Worm (Caenorhabditis elegans) whole organism, mixed stage, embryonic: Measurements from ENCODE around the gene nas-38.

ENCODE experiments used
- M03D4.4 ChIP-seq: sonication (generic microtip); optimal IDR thresholded peaks from 2 replicates; lab custom pipeline; 2017; ENCODE audit warnings: mild to moderate bottlenecking, missing genetic modification characterization, missing compliant biosample characterization
- bed-3 ChIP-seq: fragments of 200-800 bp; sonication (Bioruptor generic); optimal IDR thresholded peaks from 3 replicates; lab custom pipeline; 2018; ENCODE audit warnings: mild to moderate bottlenecking, missing genetic modification characterization, moderate library complexity, missing compliant biosample characterization
- blmp-1 ChIP-seq: fragments of 150-350 bp; optimal IDR thresholded peaks from 2 replicates; lab custom pipeline; 2014; ENCODE audit warnings: missing biosample characterization, missing genetic modification characterization
- ceh-39 ChIP-seq: fragments of 150-350 bp; optimal IDR thresholded peaks from 2 replicates; lab custom pipeline; 2014; ENCODE audit warnings: missing biosample characterization, missing genetic modification characterization
- ceh-43 ChIP-seq: fragments of 200-800 bp; sonication (Bioruptor generic); optimal IDR thresholded peaks from 2 replicates; lab custom pipeline; 2018; ENCODE audit warnings: mild to moderate bottlenecking, missing genetic modification characterization, moderate library complexity, missing compliant biosample characterization
- ceh-83 ChIP-seq: fragments of 200-800 bp; sonication (Bioruptor generic); optimal IDR thresholded peaks from 2 replicates; lab custom pipeline; 2018; ENCODE audit warnings: mild to moderate bottlenecking, missing genetic modification characterization, missing compliant biosample characterization
- ces-1 ChIP-seq: fragments of 150-350 bp; optimal IDR thresholded peaks from 2 replicates; lab custom pipeline; 2014; ENCODE audit warnings: missing biosample characterization, missing genetic modification reagents, missing genetic modification characterization
- cnd-1 ChIP-seq: fragments of 200-800 bp; sonication (Bioruptor generic); optimal IDR thresholded peaks from 2 replicates; lab custom pipeline; 2018; ENCODE audit warnings: mild to moderate bottlenecking, missing genetic modification characterization, missing compliant biosample characterization
- drap-1 ChIP-seq: fragments of 200-800 bp; sonication (Bioruptor generic); optimal IDR thresholded peaks from 3 replicates; lab custom pipeline; 2018; ENCODE audit warnings: mild to moderate bottlenecking, missing genetic modification characterization, missing compliant biosample characterization
- elt-1 ChIP-seq: sonication (generic microtip); optimal IDR thresholded peaks from 2 replicates; lab custom pipeline; 2017; ENCODE audit warnings: missing genetic modification characterization, mild to moderate bottlenecking, missing compliant biosample characterization, antibody characterized with exemption, moderate library complexity, borderline replicate concordance; ENCODE audit not compliant: insufficient read depth
- elt-3 ChIP-seq: fragments of 150-350 bp; optimal IDR thresholded peaks from 2 replicates; lab custom pipeline; 2014; ENCODE audit warnings: missing biosample characterization, missing genetic modification characterization
- flh-1 ChIP-seq: fragments of 200-800 bp; sonication (Bioruptor generic); optimal IDR thresholded peaks from 2 replicates; lab custom pipeline; 2018; ENCODE audit warnings: mild to moderate bottlenecking, missing genetic modification characterization, moderate library complexity, missing compliant biosample characterization
- ham-2 ChIP-seq: fragments of 200-800 bp; sonication (Bioruptor generic); optimal IDR thresholded peaks from 2 replicates; lab custom pipeline; 2018; ENCODE audit warnings: mild to moderate bottlenecking, missing genetic modification characterization, missing compliant biosample characterization
- hlh-1 ChIP-seq: fragments of 150-350 bp; optimal IDR thresholded peaks from 2 replicates; lab custom pipeline; 2014; ENCODE audit warnings: missing biosample characterization, missing genetic modification reagents, missing genetic modification characterization
- lin-13 ChIP-seq: fragments of 150-350 bp; optimal IDR thresholded peaks from 2 replicates; lab custom pipeline; 2014; ENCODE audit warnings: missing biosample characterization, missing genetic modification characterization
- lin-32 ChIP-seq: fragments of 200-800 bp; sonication (Bioruptor generic); optimal IDR thresholded peaks from 2 replicates; lab custom pipeline; 2018; ENCODE audit warnings: mild to moderate bottlenecking, missing genetic modification characterization, missing compliant biosample characterization
- lsy-2 ChIP-seq: fragments of 150-350 bp; optimal IDR thresholded peaks from 2 replicates; lab custom pipeline; 2014; ENCODE audit warnings: missing biosample characterization, missing genetic modification characterization
- mab-5 ChIP-seq: fragments of 150-350 bp; optimal IDR thresholded peaks from 2 replicates; lab custom pipeline; 2014; ENCODE audit warnings: missing biosample characterization, missing genetic modification characterization
- mep-1 ChIP-seq: fragments of 150-350 bp; optimal IDR thresholded peaks from 2 replicates; lab custom pipeline; 2017; ENCODE audit warnings: missing biosample characterization, missing genetic modification reagents, missing genetic modification characterization, inconsistent platforms
- nhr-12 ChIP-seq: fragments of 150-350 bp; optimal IDR thresholded peaks from 2 replicates; lab custom pipeline; 2014; ENCODE audit warnings: missing biosample characterization, missing genetic modification characterization
- nhr-2 ChIP-seq: fragments of 150-350 bp; optimal IDR thresholded peaks from 2 replicates; lab custom pipeline; 2014; ENCODE audit warnings: missing biosample characterization, missing genetic modification characterization
- nhr-28 ChIP-seq: fragments of 150-350 bp; optimal IDR thresholded peaks from 2 replicates; lab custom pipeline; 2014; ENCODE audit warnings: missing biosample characterization, missing genetic modification characterization
- nhr-76 ChIP-seq: sonication (generic microtip); optimal IDR thresholded peaks from 2 replicates; lab custom pipeline; 2017; ENCODE audit warnings: missing biosample characterization, missing genetic modification characterization
- pha-4 ChIP-seq: fragments of 150-350 bp; optimal IDR thresholded peaks from 2 replicates; lab custom pipeline; 2018; ENCODE audit warnings: missing biosample characterization, missing genetic modification reagents, missing genetic modification characterization
- sem-2 ChIP-seq: fragments of 200-800 bp; sonication (Bioruptor generic); optimal IDR thresholded peaks from 2 replicates; lab custom pipeline; 2018; ENCODE audit warnings: mild to moderate bottlenecking, missing genetic modification characterization, missing compliant biosample characterization
- snpc-4 ChIP-seq: fragments of 150-350 bp; optimal IDR thresholded peaks from 2 replicates; lab custom pipeline; 2014; ENCODE audit warnings: missing biosample characterization, missing genetic modification characterization
- sptf-1 ChIP-seq: sonication (generic microtip); optimal IDR thresholded peaks from 2 replicates; lab custom pipeline; 2017; ENCODE audit warnings: mild to moderate bottlenecking, missing genetic modification characterization, moderate library complexity, missing compliant biosample characterization
- tbx-8 ChIP-seq: fragments of 200-800 bp; sonication (Bioruptor generic); optimal IDR thresholded peaks from 2 replicates; lab custom pipeline; 2018; ENCODE audit warnings: mild to moderate bottlenecking, missing genetic modification characterization, moderate library complexity, missing compliant biosample characterization
- unc-120 ChIP-seq: sonication (generic microtip); optimal IDR thresholded peaks from 2 replicates; lab custom pipeline; 2017; ENCODE audit warnings: missing genetic modification characterization, missing compliant biosample characterization; ENCODE audit not compliant: poor library complexity, severe bottlenecking
- unc-39 ChIP-seq: fragments of 150-350 bp; optimal IDR thresholded peaks from 2 replicates; lab custom pipeline; 2014; ENCODE audit warnings: missing biosample characterization, missing genetic modification characterization
- zip-8 ChIP-seq: fragments of 150-350 bp; optimal IDR thresholded peaks from 2 replicates; lab custom pipeline; 2014; ENCODE audit warnings: missing biosample characterization, missing genetic modification characterization
- ztf-11 ChIP-seq: fragments of 150-350 bp; optimal IDR thresholded peaks from 2 replicates; lab custom pipeline; 2014; ENCODE audit warnings: missing biosample characterization, missing genetic modification characterization

nas-38 gene

ce11 chrX:528761-529160, 29.2 kb upstream of the nas-38 start:
- no peak for TF ChIP-seq bed-3 (GFP tag; lab: Kevin White, UChicago)
- TF ChIP-seq zip-8 (tag; lab: Kevin White, UChicago) = no peak
- no peak for TF ChIP-seq M03D4.4
- no peak for TF ChIP-seq tbx-8 (GFP tag; lab: Kevin White, UChicago)
- TF ChIP-seq nhr-2 (tag; lab: Kevin White, UChicago) = no peak
- TF ChIP-seq lin-32 (GFP tag; lab: Kevin White, UChicago) = no peak
- TF ChIP-seq ceh-39 (tag; lab: Kevin White, UChicago) = no peak
- TF ChIP-seq drap-1 (GFP tag; lab: Kevin White, UChicago) = no peak
- no peak for TF ChIP-seq cnd-1
- TF ChIP-seq lsy-2 = no peak
- TF ChIP-seq nhr-12 (tag; lab: Kevin White, UChicago) = no peak
- no peak for TF ChIP-seq ceh-43 (GFP tag; lab: Kevin White, UChicago)
- TF ChIP-seq flh-1 (GFP tag; lab: Kevin White, UChicago) = no peak
- no peak for TF ChIP-seq elt-3 (tag; lab: Kevin White, UChicago)
- TF ChIP-seq unc-120 (tag; lab: Kevin White, UChicago) = no peak
- TF ChIP-seq ham-2 = no peak
- no peak for TF ChIP-seq mep-1 (tag; lab: Kevin White, UChicago)

DNA sequence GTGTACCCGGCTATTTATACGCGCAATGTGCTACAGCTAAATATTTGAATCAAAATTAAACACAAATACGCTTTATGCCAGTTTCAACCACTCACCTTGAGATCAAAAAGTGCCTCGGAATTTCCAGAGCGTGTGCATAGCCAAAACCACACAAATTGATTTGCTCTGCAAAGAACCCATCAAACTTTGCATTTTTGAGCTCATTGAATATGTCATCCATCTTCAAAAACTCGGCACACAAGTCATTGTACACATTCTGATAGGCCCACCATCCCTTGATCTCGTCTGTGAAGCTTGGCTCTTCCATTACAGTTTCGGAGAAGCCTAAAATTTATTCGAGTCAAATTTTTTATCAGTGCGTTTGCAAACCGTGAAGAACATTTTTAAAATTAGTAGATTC, 28.6 kb upstream of the nas-38 start:
- TF ChIP-seq unc-39 (tag; lab: Kevin White, UChicago) = no peak
- TF ChIP-seq nhr-28 (tag; lab: Kevin White, UChicago) = no peak
- TF ChIP-seq hlh-1 = no peak
- TF ChIP-seq ham-2 = no peak
- no peak for TF ChIP-seq ces-1 (GFP tag; lab: Kevin White, UChicago)
- no peak for TF ChIP-seq nhr-12 (tag; lab: Kevin White, UChicago)
- TF ChIP-seq mep-1 (tag; lab: Kevin White, UChicago) = no peak
- TF ChIP-seq nhr-2 (tag; lab: Kevin White, UChicago) = no peak
- TF ChIP-seq lsy-2 = no peak
- TF ChIP-seq drap-1 (GFP tag; lab: Kevin White, UChicago) = no peak
- no peak for TF ChIP-seq M03D4.4
- TF ChIP-seq snpc-4 = no peak
- TF ChIP-seq nhr-76 (tag; lab: Kevin White, UChicago) = no peak
- TF ChIP-seq sptf-1 (tag; lab: Kevin White, UChicago) = no peak
- TF ChIP-seq sem-2 = no peak
- no peak for TF ChIP-seq elt-3 (tag; lab: Kevin White, UChicago)
- no peak for TF ChIP-seq ztf-11 (tag; lab: Kevin White, UChicago)
- TF ChIP-seq mab-5 = no peak
- TF ChIP-seq unc-120 (tag; lab: Kevin White, UChicago) = no peak

DNA sequence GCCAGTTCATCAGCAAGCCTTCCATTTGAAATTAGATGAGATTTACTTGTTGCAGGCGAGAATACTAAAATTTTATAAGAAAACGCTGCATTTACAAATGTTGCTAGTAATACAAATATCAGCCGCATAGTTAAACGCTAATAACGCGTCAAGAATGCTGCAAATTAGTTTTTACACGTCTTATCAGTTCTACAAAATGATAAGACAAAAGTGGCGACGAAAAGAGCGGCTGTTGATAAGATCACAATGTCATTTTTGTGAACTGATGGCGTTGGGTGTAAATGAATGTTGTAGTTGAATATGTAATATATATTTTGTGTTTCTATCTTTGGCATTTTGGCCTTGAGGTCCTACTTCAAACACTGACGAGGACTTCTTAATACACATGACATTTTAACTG, 27.9 kb upstream of the nas-38 start, which contains the start of gene ugt-46:
Gene ugt-46, minus strand, starts transcription at position 279 of the 400 bp plus-strand sequence.
- TF ChIP-seq M03D4.4 (no peak), lin-13 (tag; lab: Kevin White, UChicago) (no peak), elt-1 (tag; lab: Kevin White, UChicago) (no peak), ceh-39 (tag; lab: Kevin White, UChicago) (no peak), ham-2 (no peak), snpc-4 (no peak), nhr-76 (tag; lab: Kevin White, UChicago) (no peak), lin-32 (GFP tag; lab: Kevin White, UChicago) (no peak), pha-4 (tag; lab: Kevin White, UChicago) (no peak), ces-1 (GFP tag; lab: Kevin White, UChicago) (no peak), flh-1 (GFP tag; lab: Kevin White, UChicago) (no peak), unc-39 (tag; lab: Kevin White, UChicago) (no peak), lsy-2 (no peak), zip-8 (tag; lab: Kevin White, UChicago) (no peak), sem-2 (no peak), nhr-2 (tag; lab: Kevin White, UChicago) (no peak)
- TF ChIP-seq, all 35 proteins: peak for 0

DNA sequence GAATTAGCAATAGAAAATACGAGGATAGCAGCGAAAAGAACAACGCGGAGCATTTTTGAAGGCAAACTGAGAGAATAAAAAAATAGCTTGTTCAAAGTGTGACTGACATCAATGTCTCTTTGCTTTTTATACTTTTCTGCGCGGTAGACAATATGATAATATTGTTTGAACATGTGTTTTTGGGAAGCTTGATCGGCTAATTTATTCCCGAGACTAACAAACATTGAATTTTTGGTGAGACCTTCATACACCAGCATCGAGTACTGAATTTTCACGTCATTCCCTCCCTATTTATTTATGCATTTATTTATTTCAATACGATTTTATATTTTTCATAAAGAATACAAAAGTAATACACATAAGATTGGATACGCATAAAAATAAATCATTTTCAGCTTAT, 27.0 kb upstream of the nas-38 start, which contains the start of gene B0310.6:
Gene B0310.6, minus strand, starts transcription at position 101 of the 400 bp plus-strand sequence.
- TF ChIP-seq blmp-1 (tag; lab: Kevin White, UChicago) = no peak
- TF ChIP-seq sem-2 = no peak
- no peak for TF ChIP-seq ceh-39 (tag; lab: Kevin White, UChicago)
- no peak for TF ChIP-seq ceh-83
- TF ChIP-seq, all 35 proteins: peak for 0
